Worm (Caenorhabditis elegans): ENCODE measurements around the gene chl-1.

DNA sequence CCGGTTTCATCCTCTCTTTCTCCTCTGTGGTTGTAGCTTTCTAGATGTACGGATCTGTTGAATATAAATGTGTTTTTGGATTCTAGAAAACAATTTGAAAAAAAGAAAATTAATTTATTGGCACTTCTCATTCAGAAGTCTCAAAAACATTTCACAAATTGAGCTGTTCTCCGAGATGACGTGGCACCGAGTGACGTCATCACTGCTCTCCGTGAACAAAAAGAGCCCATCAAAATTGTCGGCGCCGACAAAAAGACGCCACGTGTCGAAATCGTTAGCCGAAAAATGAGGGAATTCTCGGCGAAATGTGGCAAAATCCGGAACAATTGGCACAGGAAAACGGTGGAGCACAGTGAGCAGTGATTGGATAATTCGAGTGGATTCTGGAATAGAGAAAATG is 16.6 kb upstream of the chl-1 start:
- no peak for TF ChIP-seq nhr-11 (tag; optimal IDR thresholded peaks at IDR 0.05)
- TF ChIP-seq zag-1 (tag; optimal IDR thresholded peaks at IDR 0.05): no peak
